Worm (Caenorhabditis elegans): Measurements from ENCODE around the gene cln-3.3.

DNA sequence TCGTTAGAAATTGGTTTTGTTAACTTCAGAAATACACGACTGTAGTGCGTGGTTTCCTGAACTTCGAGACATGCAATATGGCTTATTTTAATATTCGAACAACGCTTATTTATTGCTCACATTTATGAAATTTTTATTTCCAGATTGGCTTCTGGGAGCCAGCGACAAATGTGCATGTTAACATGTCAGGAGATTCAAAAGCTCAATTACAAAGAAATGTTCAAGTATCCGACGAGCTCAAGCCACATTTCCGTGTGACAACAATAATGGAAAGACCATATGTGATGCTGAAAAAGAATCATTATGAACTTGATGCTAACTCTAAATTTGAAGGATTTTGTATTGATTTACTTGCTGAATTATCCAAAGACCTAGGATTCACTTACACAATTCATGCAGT lies 35.5 kb downstream of the cln-3.3 start:
- TF ChIP-seq lin-35 (GFP tag; optimal IDR thresholded peaks at IDR 0.05): no peak
- no peak for TF ChIP-seq athp-1 (tag; optimal IDR thresholded peaks at IDR 0.05)
- TF ChIP-seq bed-1 (GFP tag; IDR thresholded peaks at IDR 0.05): no peak
- no peak for TF ChIP-seq tbp1 (GFP tag; optimal IDR thresholded peaks at IDR 0.05)
- no peak for TF ChIP-seq snpc-4 (GFP tag; optimal IDR thresholded peaks at IDR 0.05)
- TF ChIP-seq snpc-4 (tag; optimal IDR thresholded peaks at IDR 0.05): no peak
- TF ChIP-seq lir-1 (GFP tag; conservative IDR thresholded peaks at IDR 0.05): no peak
